Worm (Caenorhabditis elegans): ENCODE measurements around the gene Y54F10AM.8.
A peak's percentile ranks its signal among the peaks of the same experiment; 100 is the strongest.

The Y54F10AM.8 gene

DNA sequence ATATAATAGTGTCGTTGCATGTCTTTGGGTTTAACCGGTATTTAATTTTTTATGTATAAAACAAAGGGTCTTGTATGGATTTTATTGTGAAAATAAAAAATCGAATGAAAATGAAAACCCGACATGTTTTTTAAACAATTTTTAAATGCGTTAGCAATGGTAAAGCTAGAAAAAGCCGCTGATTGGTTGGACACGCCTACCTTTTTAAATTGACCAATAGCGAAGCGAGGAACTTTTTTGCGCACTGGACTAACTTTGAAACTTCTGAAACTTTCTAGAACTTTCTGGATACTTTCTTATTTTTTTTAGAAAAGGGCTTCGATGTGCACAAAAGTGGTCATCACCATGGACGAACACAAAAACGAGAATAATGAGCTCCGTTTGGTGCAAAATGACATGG lies 38.5 kb upstream of the Y54F10AM.8 start:
- no peak for TF ChIP-seq pqm-1 (tag; optimal IDR thresholded peaks at IDR 0.05)
- TF ChIP-seq zip-5 (tag; optimal IDR thresholded peaks at IDR 0.05), result no peak
- TF ChIP-seq tbx-7 (tag; optimal IDR thresholded peaks at IDR 0.05), result no peak
- peak; percentile 72 for TF ChIP-seq nfya-1 (tag; optimal IDR thresholded peaks at IDR 0.05)

DNA sequence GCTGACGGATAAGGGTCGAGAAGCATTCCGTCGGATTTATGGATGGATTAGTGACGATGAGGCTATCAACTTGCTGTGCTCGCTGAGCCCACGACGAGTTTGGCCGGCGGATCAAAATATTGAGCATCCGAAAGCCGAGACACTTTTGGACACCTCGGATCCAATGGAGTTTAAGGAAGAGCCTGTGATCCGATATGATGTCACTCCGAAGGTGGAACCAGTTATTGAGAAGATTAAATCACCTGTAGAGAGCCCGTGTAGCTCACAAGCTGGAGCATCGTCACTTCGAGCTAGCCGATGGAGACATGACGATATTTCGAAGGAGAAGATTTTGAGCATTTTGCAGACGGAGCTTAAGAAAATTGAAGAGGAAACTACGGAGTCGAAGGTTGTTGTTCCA lies 32.7 kb upstream of the Y54F10AM.8 start:
- TF ChIP-seq sox-4 (tag; optimal IDR thresholded peaks at IDR 0.05) (no peak), ceh-18 (tag; optimal IDR thresholded peaks at IDR 0.05) (no peak), fax-1 (tag; optimal IDR thresholded peaks at IDR 0.05) (no peak), madf-2 (tag; optimal IDR thresholded peaks at IDR 0.05) (no peak), ets-4 (tag; optimal IDR thresholded peaks at IDR 0.05) (no peak), pros-1 (tag; optimal IDR thresholded peaks at IDR 0.05) (no peak), ztf-16 (tag; optimal IDR thresholded peaks at IDR 0.05) (no peak), T23F11.4 (GFP tag; optimal IDR thresholded peaks at IDR 0.05) (no peak), fkh-6 (tag; optimal IDR thresholded peaks at IDR 0.05) (no peak), ama-1 (optimal IDR thresholded peaks at IDR 0.05) (no peak), ttx-3 (tag; optimal IDR thresholded peaks at IDR 0.05) (no peak), hlh-13 (GFP tag; optimal IDR thresholded peaks at IDR 0.05) (no peak), pqm-1 (tag; optimal IDR thresholded peaks at IDR 0.05) (no peak), elt-4 (tag; optimal IDR thresholded peaks at IDR 0.05) (no peak), ceh-30 (tag; optimal IDR thresholded peaks at IDR 0.05) (no peak), unc-3 (GFP tag; conservative IDR thresholded peaks at IDR 0.05) (no peak), unc-3 (tag; optimal IDR thresholded peaks at IDR 0.05) (no peak), C08G9.2 (tag; optimal IDR thresholded peaks at IDR 0.05) (no peak), pat-9 (tag; optimal IDR thresholded peaks at IDR 0.05) (no peak), npax-4 (tag; optimal IDR thresholded peaks at IDR 0.05) (no peak), pha-4 (tag; optimal IDR thresholded peaks at IDR 0.05) (no peak)

DNA sequence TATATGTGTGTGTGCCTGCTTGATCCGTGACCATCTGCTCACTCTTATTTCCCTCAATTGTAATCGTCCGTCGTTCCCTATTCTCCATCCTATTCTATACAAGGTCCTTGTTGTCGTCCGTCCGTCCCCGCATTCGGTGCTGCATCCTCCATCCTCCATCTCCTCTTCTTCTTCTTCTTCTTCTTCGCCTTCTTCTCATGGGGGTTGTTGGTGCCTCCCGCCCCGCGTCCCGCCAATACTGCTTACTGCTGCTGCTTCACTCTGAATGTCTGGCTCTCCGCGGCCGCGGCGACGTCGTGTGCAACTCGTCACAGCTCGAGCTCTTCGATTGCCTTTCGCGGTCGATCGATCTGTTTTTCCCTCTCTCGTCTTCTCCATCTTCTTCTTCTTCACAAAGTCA lies 27.4 kb upstream of the Y54F10AM.8 start:
- no peak for TF ChIP-seq odd-2 (tag; optimal IDR thresholded peaks at IDR 0.05)
- no peak for TF ChIP-seq npax-4 (tag; optimal IDR thresholded peaks at IDR 0.05)
- no peak for TF ChIP-seq ceh-6 (GFP tag; optimal IDR thresholded peaks at IDR 0.05)
- TF ChIP-seq tbx-7 (tag; optimal IDR thresholded peaks at IDR 0.05), result peak; percentile 3
- no peak for TF ChIP-seq ztf-16 (tag; optimal IDR thresholded peaks at IDR 0.05)
- peak; percentile 22 for TF ChIP-seq tbx-2 (tag; optimal IDR thresholded peaks at IDR 0.05)
- TF ChIP-seq dve-1 (tag; optimal IDR thresholded peaks at IDR 0.05), result no peak
- TF ChIP-seq fkh-6 (tag; optimal IDR thresholded peaks at IDR 0.05), result no peak
- TF ChIP-seq dmd-4 (tag; optimal IDR thresholded peaks at IDR 0.05; ENCODE audit: borderline replicate concordance), result no peak
- no peak for TF ChIP-seq nhr-11 (tag; optimal IDR thresholded peaks at IDR 0.05)
- TF ChIP-seq C08G9.2 (tag; optimal IDR thresholded peaks at IDR 0.05), result peak; percentile 23
- no peak for TF ChIP-seq ceh-24 (tag; optimal IDR thresholded peaks at IDR 0.05)
- TF ChIP-seq pag-3 (tag; optimal IDR thresholded peaks at IDR 0.05; ENCODE audit: borderline replicate concordance), result no peak
- peak; percentile 68 for TF ChIP-seq ceh-31 (tag; optimal IDR thresholded peaks at IDR 0.05)
- TF ChIP-seq syd-9 (tag; optimal IDR thresholded peaks at IDR 0.05), result peak; percentile 49
- TF ChIP-seq hlh-8 (tag; optimal IDR thresholded peaks at IDR 0.05), result no peak
- TF ChIP-seq nfya-1 (tag; optimal IDR thresholded peaks at IDR 0.05), result peak; percentile 43
- TF ChIP-seq ceh-22 (tag; optimal IDR thresholded peaks at IDR 0.05), result no peak
- peak; percentile 19 for TF ChIP-seq ceh-19 (GFP tag; optimal IDR thresholded peaks at IDR 0.05)
- no peak for TF ChIP-seq nhr-232 (tag; optimal IDR thresholded peaks at IDR 0.05)
- TF ChIP-seq rnt-1 (tag; optimal IDR thresholded peaks at IDR 0.05), result no peak
- TF ChIP-seq pqm-1 (tag; optimal IDR thresholded peaks at IDR 0.05), result no peak
- TF ChIP-seq fax-1 (tag; optimal IDR thresholded peaks at IDR 0.05), result no peak
- TF ChIP-seq sox-4 (tag; optimal IDR thresholded peaks at IDR 0.05), result no peak
- TF ChIP-seq gmeb-2 (tag; optimal IDR thresholded peaks at IDR 0.05), result no peak
- no peak for TF ChIP-seq pax-1 (tag; optimal IDR thresholded peaks at IDR 0.05)
- TF ChIP-seq F13H6.1 (tag; optimal IDR thresholded peaks at IDR 0.05), result no peak
- peak; percentile 7 for TF ChIP-seq ceh-2 (tag; optimal IDR thresholded peaks at IDR 0.05)
- TF ChIP-seq hlh-6 (tag; optimal IDR thresholded peaks at IDR 0.05), result no peak
- TF ChIP-seq eyg-1 (tag; optimal IDR thresholded peaks at IDR 0.05), result no peak
- TF ChIP-seq lin-11 (tag; optimal IDR thresholded peaks at IDR 0.05), result no peak
- no peak for TF ChIP-seq ets-4 (tag; optimal IDR thresholded peaks at IDR 0.05)
- TF ChIP-seq ceh-48 (tag; optimal IDR thresholded peaks at IDR 0.05), result peak; percentile 86
- no peak for TF ChIP-seq fkh-10 (GFP tag; optimal IDR thresholded peaks at IDR 0.05)
- peak; percentile 58 for TF ChIP-seq ref-2 (tag; optimal IDR thresholded peaks at IDR 0.05)
- no peak for TF ChIP-seq ttx-3 (tag; optimal IDR thresholded peaks at IDR 0.05)
- no peak for TF ChIP-seq unc-86 (tag; optimal IDR thresholded peaks at IDR 0.05)
- no peak for TF ChIP-seq madf-2 (tag; optimal IDR thresholded peaks at IDR 0.05)

All from whole organism, late embryonic.